Worm (Caenorhabditis elegans): Measurements from ENCODE around the gene T24H10.1.

The T24H10.1 gene

DNA sequence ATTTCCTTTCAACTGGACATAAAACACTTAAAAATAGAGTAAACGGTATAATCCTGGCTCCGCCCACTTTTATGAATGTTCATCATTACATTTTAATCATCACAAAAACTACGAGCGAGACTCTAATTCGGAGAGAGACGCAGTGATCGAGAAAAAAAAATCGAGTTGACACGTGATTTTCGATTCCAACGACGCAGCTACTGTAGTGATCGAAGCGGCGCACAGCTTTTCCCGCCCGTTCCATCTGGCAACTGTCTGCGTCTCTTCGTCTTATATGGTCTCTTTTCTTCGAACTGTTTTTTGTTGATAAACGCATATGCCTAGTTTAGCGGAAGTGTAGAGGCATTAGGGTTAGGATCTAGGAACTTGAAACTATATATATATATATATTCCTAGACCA lies 14.6 kb downstream of the T24H10.1 start (continued):
- no peak for TF ChIP-seq F23B12.7 (tag; optimal IDR thresholded peaks at IDR 0.05; ENCODE audit: insufficient read depth)
- TF ChIP-seq B0261.1 (tag; optimal IDR thresholded peaks at IDR 0.05) = no peak
- TF ChIP-seq B0336.3 (GFP tag; IDR thresholded peaks at IDR 0.05) = peak; percentile 38; the same call in 1 of the 2 replicates

ce11 chrII:9114972-9115371 lies 15.8 kb downstream of the T24H10.1 start:
- TF ChIP-seq cebp-1 (GFP tag; IDR thresholded peaks at IDR 0.05) (no peak), cebp-1 (tag; optimal IDR thresholded peaks at IDR 0.05) (peak; percentile 68), ztf-3 (GFP tag; optimal IDR thresholded peaks at IDR 0.05) (no peak)

ce11 chrII:9115644-9116043 lies 16.5 kb downstream of the T24H10.1 start:
- TF ChIP-seq athp-1 (tag; optimal IDR thresholded peaks at IDR 0.05) = no peak
- no peak for TF ChIP-seq ekl-4 (GFP tag; IDR thresholded peaks at IDR 0.05)
- no peak for TF ChIP-seq B0261.1 (tag; optimal IDR thresholded peaks at IDR 0.05)
- TF ChIP-seq Y56A3A.18 (GFP tag; IDR thresholded peaks at IDR 0.05) = no peak
- no peak for TF ChIP-seq unc-62 (GFP tag; optimal IDR thresholded peaks at IDR 0.05)
- no peak for TF ChIP-seq hlh-26 (GFP tag; conservative IDR thresholded peaks at IDR 0.05)
- TF ChIP-seq C17E4.6 (GFP tag; IDR thresholded peaks at IDR 0.05) = no peak
- TF ChIP-seq ceh-91 (GFP tag; IDR thresholded peaks at IDR 0.05) = no peak

- TF ChIP-seq ets-4 (GFP tag; optimal IDR thresholded peaks at IDR 0.05) = peak; percentile 33
- TF ChIP-seq dox-1 (GFP tag; IDR thresholded peaks at IDR 0.05) = peak; percentile 16; the same call in 1 of the 2 replicates
- no peak for TF ChIP-seq F52B5.7 (tag; optimal IDR thresholded peaks at IDR 0.05)
- TF ChIP-seq hmg-20 (GFP tag; IDR thresholded peaks at IDR 0.05) = no peak
- TF ChIP-seq K11D2.4 (GFP tag; IDR thresholded peaks at IDR 0.05) = no peak
- peak; percentile 84 for TF ChIP-seq nhr-80 (tag; optimal IDR thresholded peaks at IDR 0.05)
- TF ChIP-seq unc-62 (GFP tag; optimal IDR thresholded peaks at IDR 0.05) = no peak
- TF ChIP-seq repo-1 (tag; optimal IDR thresholded peaks at IDR 0.05) = no peak
- no peak for TF ChIP-seq F39B2.1 (GFP tag; IDR thresholded peaks at IDR 0.05)
- no peak for TF ChIP-seq zim-3 (tag; optimal IDR thresholded peaks at IDR 0.05)
- no peak for TF ChIP-seq ceh-100 (GFP tag; IDR thresholded peaks at IDR 0.05)
- TF ChIP-seq rpc-1 (optimal IDR thresholded peaks at IDR 0.05) = no peak
- TF ChIP-seq rpc-1 (tag; optimal IDR thresholded peaks at IDR 0.05) = no peak
These were observed 17.2 kb downstream of the T24H10.1 start for ce11 chrII:9116404-9116803.

- no peak for TF ChIP-seq nfya-1 (tag; optimal IDR thresholded peaks at IDR 0.05; ENCODE audit: borderline replicate concordance, insufficient read depth)
- no peak for TF ChIP-seq madf-8 (GFP tag; conservative IDR thresholded peaks at IDR 0.05)
- peak; percentile 10 for TF ChIP-seq lin-40 (tag; optimal IDR thresholded peaks at IDR 0.05)
- no peak for TF ChIP-seq nfyb-1 (GFP tag; IDR thresholded peaks at IDR 0.05)
- TF ChIP-seq mxl-1 (tag; optimal IDR thresholded peaks at IDR 0.05) = no peak
- no peak for TF ChIP-seq ztf-3 (GFP tag; optimal IDR thresholded peaks at IDR 0.05)
- TF ChIP-seq attf-3 (GFP tag; conservative IDR thresholded peaks at IDR 0.05) = no peak
- no peak for TF ChIP-seq snpc-3.4 (tag; optimal IDR thresholded peaks at IDR 0.05)
- no peak for TF ChIP-seq hsf-1 (GFP tag; IDR thresholded peaks at IDR 0.05)
- no peak for TF ChIP-seq lsy-27 (tag; optimal IDR thresholded peaks at IDR 0.05; ENCODE audit: borderline replicate concordance, insufficient read depth)
- no peak for TF ChIP-seq lin-54 (GFP tag; optimal IDR thresholded peaks at IDR 0.05)
- no peak for TF ChIP-seq madf-6 (GFP tag; IDR thresholded peaks at IDR 0.05)
- peak; percentile 7 for TF ChIP-seq unc-62 (GFP tag; optimal IDR thresholded peaks at IDR 0.05)
- no peak for TF ChIP-seq B0261.1 (tag; optimal IDR thresholded peaks at IDR 0.05)
- TF ChIP-seq C17E4.6 (GFP tag; IDR thresholded peaks at IDR 0.05) = no peak
- no peak for TF ChIP-seq unc-130 (GFP tag; optimal IDR thresholded peaks at IDR 0.05)
- peak; percentile 85 for TF ChIP-seq cebp-1 (GFP tag; IDR thresholded peaks at IDR 0.05)
- peak; percentile 93 for TF ChIP-seq cebp-1 (tag; optimal IDR thresholded peaks at IDR 0.05)
- TF ChIP-seq Y53F4B.3 (GFP tag; IDR thresholded peaks at IDR 0.05) = no peak
- TF ChIP-seq ztf-25 (GFP tag; IDR thresholded peaks at IDR 0.05) = no peak
- no peak for TF ChIP-seq lin-26 (GFP tag; IDR thresholded peaks at IDR 0.05)
- TF ChIP-seq nhr-80 (tag; optimal IDR thresholded peaks at IDR 0.05) = peak; percentile 57
- no peak for TF ChIP-seq madf-3 (GFP tag; IDR thresholded peaks at IDR 0.05)
- TF ChIP-seq nhr-27 (tag; optimal IDR thresholded peaks at IDR 0.05) = no peak
- no peak for TF ChIP-seq nhr-120 (GFP tag; IDR thresholded peaks at IDR 0.05)
These were observed 18.6 kb downstream of the T24H10.1 start for ce11 chrII:9117789-9118242.

Data from whole organism, young adult.